Fruit fly (Drosophila melanogaster): ENCODE measurements around the gene CG9662.

CG9662 gene

DNA sequence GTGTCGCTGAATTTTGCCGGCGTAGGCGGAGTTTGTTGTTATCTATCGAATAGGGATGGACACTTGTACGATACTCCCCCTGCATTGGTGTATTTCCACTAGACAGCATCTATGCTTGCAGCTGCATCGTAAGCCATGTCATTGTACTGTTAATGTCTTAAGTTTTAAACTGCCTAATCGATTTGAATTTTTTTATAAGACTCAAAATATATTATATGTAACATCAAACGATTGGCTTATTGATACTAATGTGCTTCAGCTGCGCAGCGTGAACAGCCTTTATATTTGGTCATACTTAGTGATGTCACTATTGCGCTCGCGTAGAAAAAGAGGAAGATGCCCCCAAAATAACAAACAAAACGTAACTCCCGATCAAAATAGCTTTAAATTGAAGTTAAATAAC, at the start of gene CG9662, which contains the start of gene Ptpa:
Gene CG9662 (minus strand): TSS at position 54 of the 403 bp plus-strand sequence.
Gene Ptpa (plus strand): TSS at position 319 of the 403 bp plus-strand sequence.
- TF ChIP-seq CG17806 (tag; optimal IDR thresholded peaks at IDR 0.05): peak; percentile 59
- peak; percentile 59 for TF ChIP-seq CG8301 (tag; optimal IDR thresholded peaks at IDR 0.05)
- TF ChIP-seq D1 (tag; optimal IDR thresholded peaks at IDR 0.05): no peak
- peak; percentile 35 for TF ChIP-seq CG34367 (tag; optimal IDR thresholded peaks at IDR 0.05)
- peak; percentile 42 for TF ChIP-seq Ets98B (GFP tag; IDR thresholded peaks at IDR 0.05)
- TF ChIP-seq Pif1A (GFP tag; optimal IDR thresholded peaks at IDR 0.05): peak; percentile 54
- peak; percentile 56; the same call in 1 of the 2 replicates for TF ChIP-seq CG32121 (GFP tag; IDR thresholded peaks at IDR 0.05)
- peak; percentile 62 for TF ChIP-seq CG9948 (tag; optimal IDR thresholded peaks at IDR 0.05)
- peak; percentile 76 for TF ChIP-seq fd96Ca (GFP tag; IDR thresholded peaks at IDR 0.05)
- TF ChIP-seq CG13204 (GFP tag; optimal IDR thresholded peaks at IDR 0.05): no peak
- peak; percentile 65 for TF ChIP-seq CG14655 (GFP tag; optimal IDR thresholded peaks at IDR 0.05)
- TF ChIP-seq CG12605 (GFP tag; IDR thresholded peaks at IDR 0.05): no peak
- TF ChIP-seq CG4496 (GFP tag; IDR thresholded peaks at IDR 0.05): peak; percentile 67
- no peak for TF ChIP-seq gl (tag; optimal IDR thresholded peaks at IDR 0.05)
- peak; percentile 67 for TF ChIP-seq CG8159 (tag; optimal IDR thresholded peaks at IDR 0.05)
- no peak for TF ChIP-seq Pif1B (GFP tag; optimal IDR thresholded peaks at IDR 0.05)
- peak; percentile 61 for TF ChIP-seq CG15710 (tag; optimal IDR thresholded peaks at IDR 0.05)
- peak; percentile 62 for TF ChIP-seq rn (GFP tag; IDR thresholded peaks at IDR 0.05)
- TF ChIP-seq EcR (GFP tag; optimal IDR thresholded peaks at IDR 0.05): no peak
- no peak for TF ChIP-seq Snoo (tag; optimal IDR thresholded peaks at IDR 0.05)
- 0 out of 2 replicates have a peak, but pooled peaks have one; percentile 14 for TF ChIP-seq CG10348 (GFP tag; IDR thresholded peaks at IDR 0.05)

DNA sequence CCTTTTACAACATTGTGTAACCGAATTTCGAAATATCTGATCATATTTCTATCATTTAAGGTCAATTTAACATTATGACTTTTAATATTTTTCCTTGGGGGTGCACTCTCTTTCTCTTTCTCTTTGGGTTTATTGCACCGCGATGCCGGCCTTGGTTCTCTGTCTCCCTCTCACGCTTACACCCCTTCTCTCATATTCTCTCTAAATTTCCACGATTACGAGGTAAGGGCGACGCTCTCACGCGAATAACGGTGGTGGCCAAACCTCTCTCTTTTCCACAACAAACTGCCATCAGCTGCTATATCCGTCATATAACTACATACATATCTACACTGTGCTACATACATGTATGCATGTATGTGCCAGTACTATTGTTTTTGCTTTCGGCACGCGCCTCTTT, 49.4 kb upstream of the CG9662 start:
- no peak for TF ChIP-seq CG4496 (GFP tag; IDR thresholded peaks at IDR 0.05)
- no peak for TF ChIP-seq CG9948 (tag; optimal IDR thresholded peaks at IDR 0.05)
- TF ChIP-seq CG13204 (GFP tag; optimal IDR thresholded peaks at IDR 0.05): no peak
- no peak for TF ChIP-seq CG34367 (tag; optimal IDR thresholded peaks at IDR 0.05)
- TF ChIP-seq EcR (GFP tag; optimal IDR thresholded peaks at IDR 0.05): peak; percentile 21
- no peak for TF ChIP-seq Pif1A (GFP tag; optimal IDR thresholded peaks at IDR 0.05)

DNA sequence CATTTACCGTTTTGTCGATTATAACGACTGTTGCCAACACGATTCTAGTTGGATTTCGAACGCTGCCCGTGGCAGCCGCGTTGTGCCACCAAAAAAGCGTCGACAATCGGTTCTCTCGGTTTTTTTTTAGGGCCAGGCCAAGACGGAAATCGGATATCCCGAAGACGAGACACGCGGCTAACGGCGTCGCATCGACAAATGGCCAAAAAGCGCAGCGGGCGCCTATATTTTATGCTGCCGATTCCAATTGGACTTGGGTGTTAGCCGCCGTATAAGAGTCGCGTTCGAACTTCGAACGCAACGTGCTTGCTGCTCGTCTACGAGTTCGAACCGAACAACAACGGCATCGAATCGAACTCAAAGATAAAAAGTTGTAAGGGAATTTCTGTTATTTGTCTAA, 46.2 kb upstream of the CG9662 start:
- TF ChIP-seq CG4496 (GFP tag; IDR thresholded peaks at IDR 0.05) (peak; percentile 65; the same call in 1 of the 3 replicates), CG10348 (GFP tag; IDR thresholded peaks at IDR 0.05) (no peak), Pif1A (GFP tag; optimal IDR thresholded peaks at IDR 0.05) (no peak), CG8301 (tag; optimal IDR thresholded peaks at IDR 0.05) (no peak)

DNA sequence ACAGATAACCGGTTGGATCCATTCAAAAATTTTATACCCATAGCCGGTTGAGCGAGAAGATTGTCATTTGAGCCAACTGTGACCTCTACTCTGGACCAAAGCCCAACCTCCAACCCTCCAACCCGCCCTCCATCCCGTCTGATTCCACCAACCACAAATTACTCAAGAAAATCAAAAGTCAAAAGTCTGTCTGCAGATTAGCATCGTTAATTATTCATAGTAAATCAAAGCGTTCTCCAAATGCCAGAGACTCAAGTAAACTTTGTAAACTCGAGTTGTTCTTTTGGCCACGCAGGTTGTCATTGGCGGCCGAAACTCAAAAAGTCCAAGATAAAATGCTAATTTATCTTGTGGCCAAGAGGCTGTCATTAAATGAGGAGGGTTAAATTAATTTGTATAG, 41.1 kb upstream of the CG9662 start:
- TF ChIP-seq Pif1A (GFP tag; optimal IDR thresholded peaks at IDR 0.05): no peak
- TF ChIP-seq D1 (tag; optimal IDR thresholded peaks at IDR 0.05): no peak
- TF ChIP-seq fd96Ca (GFP tag; IDR thresholded peaks at IDR 0.05): no peak

DNA sequence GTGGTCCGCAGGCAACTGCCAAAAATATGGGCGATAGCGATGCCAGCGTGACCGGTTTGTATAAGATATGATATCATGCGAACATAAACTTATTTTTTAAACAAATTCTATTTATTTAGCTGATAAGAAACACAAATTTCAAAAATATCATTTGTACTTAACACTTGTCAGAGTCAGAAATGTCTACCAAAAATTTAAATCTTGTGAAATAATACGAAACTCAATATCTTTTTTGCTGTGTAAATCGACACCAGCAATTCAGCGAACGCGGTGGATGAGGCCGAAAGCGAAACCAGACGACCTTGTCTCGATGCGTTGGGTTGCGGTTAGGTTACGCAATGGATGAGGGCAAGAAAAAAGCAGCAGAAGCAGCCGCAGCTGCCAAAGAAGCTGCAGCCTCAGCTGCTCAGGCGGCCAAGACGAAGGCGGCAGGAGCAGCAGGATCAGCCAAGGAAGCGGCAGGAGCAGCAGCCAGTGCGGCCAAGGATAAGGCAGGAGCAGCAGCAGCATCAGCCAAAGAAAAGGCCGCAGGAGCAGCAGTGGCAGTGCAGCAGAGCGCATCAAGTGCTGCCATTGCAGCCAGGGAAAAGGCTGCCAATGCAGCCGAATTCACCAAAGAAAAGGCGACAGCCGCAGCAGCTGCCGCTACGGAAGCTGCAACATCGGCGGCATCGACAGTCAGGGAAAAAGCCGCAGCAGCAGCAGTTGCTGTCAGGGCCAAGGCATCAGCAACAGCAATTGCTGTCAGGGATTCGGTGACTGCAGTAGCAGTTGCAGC, 40.2 kb upstream of the CG9662 start, which contains the start of gene CG31952:
Gene CG31952 (plus strand): TSS at position 167 of the 778 bp plus-strand sequence.
- TF ChIP-seq CG8159 (tag; optimal IDR thresholded peaks at IDR 0.05) (peak; percentile 14), CG15710 (tag; optimal IDR thresholded peaks at IDR 0.05) (no peak), Pif1A (GFP tag; optimal IDR thresholded peaks at IDR 0.05) (peak; percentile 32)

DNA sequence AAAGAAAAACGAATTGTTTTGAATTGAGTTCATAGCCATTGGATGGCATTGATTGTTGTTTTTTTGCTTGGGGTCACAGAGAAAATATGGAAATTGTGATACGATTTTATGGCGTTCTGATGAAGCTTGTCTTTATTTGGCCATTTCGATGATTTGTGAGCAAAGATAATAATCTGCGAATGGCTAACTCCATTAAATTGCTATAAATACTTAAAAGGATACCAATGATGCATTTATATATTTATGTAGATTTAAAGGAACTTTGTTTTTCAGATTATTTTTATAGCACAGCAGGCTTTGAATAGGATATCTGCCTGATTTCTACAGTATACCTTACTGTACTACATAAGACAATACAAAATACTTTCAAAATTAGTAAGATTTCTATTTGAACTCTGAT, 33.7 kb upstream of the CG9662 start, which contains the start of gene CG8840:
Gene CG8840 (plus strand): TSS at position 301 of the 400 bp plus-strand sequence.
- no peak for TF ChIP-seq CG15710 (tag; optimal IDR thresholded peaks at IDR 0.05)

DNA sequence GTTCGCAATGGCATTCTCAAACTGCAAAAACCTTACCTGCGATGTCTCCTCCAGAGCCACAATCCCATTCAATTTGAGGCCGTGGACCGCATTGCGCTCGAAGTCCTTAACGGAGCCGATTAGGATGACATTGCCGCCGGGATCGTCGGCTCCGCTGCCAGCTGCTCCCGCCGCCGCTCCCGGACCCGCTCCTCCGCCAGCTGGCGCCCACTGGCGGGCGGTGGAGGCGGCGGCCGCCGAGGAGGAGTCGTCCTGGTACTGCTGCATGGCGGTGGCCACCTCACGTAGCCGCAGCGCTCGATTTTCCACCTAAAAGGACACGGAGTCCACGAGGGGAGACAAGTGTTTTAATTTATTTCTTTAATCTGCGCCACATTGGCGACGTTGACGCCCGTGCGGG, 31.2 kb upstream of the CG9662 start:
- TF ChIP-seq gl (tag; optimal IDR thresholded peaks at IDR 0.05) (no peak), Snoo (tag; optimal IDR thresholded peaks at IDR 0.05) (no peak), CG14655 (GFP tag; optimal IDR thresholded peaks at IDR 0.05) (no peak), EcR (GFP tag; optimal IDR thresholded peaks at IDR 0.05) (no peak), Ets98B (GFP tag; IDR thresholded peaks at IDR 0.05) (no peak), rn (GFP tag; IDR thresholded peaks at IDR 0.05) (no peak), CG13204 (GFP tag; optimal IDR thresholded peaks at IDR 0.05) (no peak), CG10348 (GFP tag; IDR thresholded peaks at IDR 0.05) (no peak), CG15710 (tag; optimal IDR thresholded peaks at IDR 0.05) (no peak), CG4496 (GFP tag; IDR thresholded peaks at IDR 0.05) (no peak), CG32121 (GFP tag; IDR thresholded peaks at IDR 0.05) (no peak), Pif1B (GFP tag; optimal IDR thresholded peaks at IDR 0.05) (no peak), D1 (tag; optimal IDR thresholded peaks at IDR 0.05) (no peak), CG34367 (tag; optimal IDR thresholded peaks at IDR 0.05) (no peak)
